Worm (Caenorhabditis elegans): ENCODE data around the gene asp-2.

DNA sequence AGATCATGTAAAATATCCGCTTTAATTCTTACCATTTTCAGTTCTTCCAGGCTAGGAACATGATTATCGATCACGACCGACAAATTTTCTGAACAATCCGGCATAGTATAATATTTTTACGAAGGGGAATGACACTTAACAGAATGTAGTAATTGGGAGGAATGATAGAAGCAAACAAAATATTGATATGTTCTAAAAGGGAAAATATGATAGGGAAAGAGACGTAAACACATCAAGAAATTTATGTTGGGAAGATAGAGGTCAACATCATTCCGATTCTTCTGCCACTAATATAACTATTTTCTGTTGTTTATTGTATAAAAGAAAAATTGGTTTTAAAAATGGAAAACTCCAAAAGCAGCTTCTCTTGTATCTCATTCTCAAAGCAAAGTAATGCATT is 5.8 kb upstream of the asp-2 start, which contains the start of gene C24B5.4:
- no peak for TF ChIP-seq unc-30 (tag; optimal IDR thresholded peaks at IDR 0.05)
- TF ChIP-seq fkh-10 (GFP tag; optimal IDR thresholded peaks at IDR 0.05), result no peak
- TF ChIP-seq C04F5.9 (tag; optimal IDR thresholded peaks at IDR 0.05), result no peak
- TF ChIP-seq zag-1 (tag; optimal IDR thresholded peaks at IDR 0.05), result no peak
- TF ChIP-seq ztf-4 (tag; optimal IDR thresholded peaks at IDR 0.05), result no peak
- TF ChIP-seq nhr-19 (GFP tag; conservative IDR thresholded peaks at IDR 0.05), result no peak
- no peak for TF ChIP-seq elt-2 (tag; optimal IDR thresholded peaks at IDR 0.05)
- TF ChIP-seq irx-1 (tag; optimal IDR thresholded peaks at IDR 0.05), result no peak
- no peak for TF ChIP-seq snpc-4 (tag; optimal IDR thresholded peaks at IDR 0.05)
- TF ChIP-seq hlh-17 (GFP tag; optimal IDR thresholded peaks at IDR 0.05; ENCODE audit: borderline replicate concordance), result no peak

Measured in whole organism, L1 larva.